Fruit fly (Drosophila melanogaster) whole organism, prepupa: ENCODE measurements around the gene spn-E.

Experiments used
- CG10631 ChIP-seq: fragments of 200-800 bp; sonication (Bioruptor generic); optimal IDR thresholded peaks from 2 replicates; lab custom pipeline; 2016; ENCODE audit warnings: missing biosample characterization, missing genetic modification characterization
- CG11762 ChIP-seq: fragments of 200-800 bp; sonication (Bioruptor generic); optimal IDR thresholded peaks from 3 replicates; lab custom pipeline; 2016; ENCODE audit warnings: missing biosample characterization, missing genetic modification characterization; ENCODE audit not compliant: insufficient read depth
- CG11902 ChIP-seq: fragments of 200-800 bp; sonication (Bioruptor generic); optimal IDR thresholded peaks from 3 replicates; lab custom pipeline; 2016; ENCODE audit warnings: missing biosample characterization, missing genetic modification characterization
- CG15336 ChIP-seq: fragments of 200-800 bp; sonication (Bioruptor generic); IDR thresholded peaks from 2 replicates; pipeline ENCODE4 v1.3.6; 2022; ENCODE audit warnings: missing biosample characterization, missing genetic modification characterization
- CG1621 ChIP-seq: fragments of 200-800 bp; sonication (Bioruptor generic); optimal IDR thresholded peaks from 3 replicates; lab custom pipeline; 2018; ENCODE audit warnings: missing biosample characterization, mild to moderate bottlenecking, missing genetic modification characterization
- CG16779 ChIP-seq: fragments of 200-800 bp; sonication (Bioruptor generic); optimal IDR thresholded peaks from 3 replicates; lab custom pipeline; 2017; ENCODE audit warnings: missing biosample characterization, mild to moderate bottlenecking, missing genetic modification characterization
- CG3032 ChIP-seq: fragments of 200-800 bp; optimal IDR thresholded peaks from 2 replicates; lab custom pipeline; 2019; ENCODE audit warnings: missing biosample characterization, mild to moderate bottlenecking, missing genetic modification characterization, moderate library complexity
- CG31627 ChIP-seq: fragments of 200-800 bp; sonication (Bioruptor generic); optimal IDR thresholded peaks from 3 replicates; lab custom pipeline; 2016; ENCODE audit warnings: missing biosample characterization, missing genetic modification characterization
- CG32006 ChIP-seq: fragments of 200-800 bp; sonication (Bioruptor generic); optimal IDR thresholded peaks from 3 replicates; lab custom pipeline; 2017; ENCODE audit warnings: missing biosample characterization, mild to moderate bottlenecking, missing genetic modification characterization
- CG3919 ChIP-seq: fragments of 200-800 bp; sonication (Bioruptor generic); optimal IDR thresholded peaks from 3 replicates; lab custom pipeline; 2016; ENCODE audit warnings: missing biosample characterization, missing genetic modification characterization
- CG4318 ChIP-seq: fragments of 200-800 bp; sonication (Bioruptor generic); optimal IDR thresholded peaks from 3 replicates; lab custom pipeline; 2017; ENCODE audit warnings: missing biosample characterization, mild to moderate bottlenecking, missing genetic modification characterization
- CG6163 ChIP-seq: fragments of 200-800 bp; sonication (Bioruptor generic); IDR thresholded peaks from 3 replicates; pipeline ENCODE4 v1.3.6; 2022; ENCODE audit warnings: missing biosample characterization, missing genetic modification characterization
- CG6808 ChIP-seq: fragments of 200-800 bp; sonication (Bioruptor generic); optimal IDR thresholded peaks from 3 replicates; lab custom pipeline; 2017; ENCODE audit warnings: missing biosample characterization, missing genetic modification characterization, mild to moderate bottlenecking, moderate library complexity, missing genetic modification reagents
- CG6854 ChIP-seq: fragments of 200-800 bp; sonication (Bioruptor generic); optimal IDR thresholded peaks from 2 replicates; lab custom pipeline; 2017; ENCODE audit warnings: missing biosample characterization, mild to moderate bottlenecking, missing genetic modification characterization
- CG8119 ChIP-seq: fragments of 200-800 bp; sonication (Bioruptor generic); IDR thresholded peaks from 3 replicates; pipeline ENCODE4 v1.3.6; 2022; ENCODE audit warnings: missing biosample characterization, missing genetic modification characterization
- CG8632 ChIP-seq: fragments of 200-800 bp; sonication (Bioruptor generic); optimal IDR thresholded peaks from 3 replicates; lab custom pipeline; 2016; ENCODE audit warnings: missing biosample characterization, missing genetic modification characterization
- Eip78C ChIP-seq: fragments of 200-800 bp; sonication (Bioruptor generic); peaks from one replicate; lab custom pipeline; 2016; ENCODE audit warnings: missing biosample characterization, missing genetic modification characterization
- Ets96B ChIP-seq: fragments of 200-800 bp; optimal IDR thresholded peaks from 2 replicates; lab custom pipeline; 2019; ENCODE audit warnings: missing biosample characterization, mild to moderate bottlenecking, missing genetic modification characterization, moderate library complexity
- Hr4 ChIP-seq: fragments of 200-800 bp; sonication (Bioruptor generic); optimal IDR thresholded peaks from 3 replicates; lab custom pipeline; 2016; ENCODE audit warnings: missing biosample characterization, missing genetic modification characterization
- Met ChIP-seq: fragments of 200-800 bp; sonication (Bioruptor generic); optimal IDR thresholded peaks from 3 replicates; lab custom pipeline; 2016; ENCODE audit warnings: missing biosample characterization, missing genetic modification characterization
- OdsH ChIP-seq: fragments of 200-800 bp; sonication (Bioruptor generic); optimal IDR thresholded peaks from 3 replicates; lab custom pipeline; 2016; ENCODE audit warnings: missing biosample characterization, missing genetic modification characterization
- Smox ChIP-seq: fragments of 200-800 bp; sonication (Bioruptor generic); optimal IDR thresholded peaks from 3 replicates; lab custom pipeline; 2016; ENCODE audit warnings: missing biosample characterization, missing genetic modification characterization
- Sox102F ChIP-seq: fragments of 200-800 bp; sonication (Bioruptor generic); optimal IDR thresholded peaks from 2 replicates; lab custom pipeline; 2016; ENCODE audit warnings: missing biosample characterization, mild to moderate bottlenecking, missing genetic modification characterization
- Sox14 ChIP-seq: fragments of 200-800 bp; sonication (Bioruptor generic); optimal IDR thresholded peaks from 3 replicates; lab custom pipeline; 2016; ENCODE audit warnings: missing biosample characterization, missing genetic modification characterization
- achi ChIP-seq: fragments of 200-800 bp; sonication (Bioruptor generic); optimal IDR thresholded peaks from 3 replicates; lab custom pipeline; 2016; ENCODE audit warnings: missing biosample characterization, missing genetic modification characterization
- acj6 ChIP-seq: fragments of 200-800 bp; sonication (Bioruptor generic); optimal IDR thresholded peaks from 3 replicates; lab custom pipeline; 2016; ENCODE audit warnings: missing biosample characterization, missing genetic modification characterization
- cyc ChIP-seq: fragments of 200-800 bp; sonication (Bioruptor generic); optimal IDR thresholded peaks from 3 replicates; lab custom pipeline; 2016; ENCODE audit warnings: missing biosample characterization, missing genetic modification characterization
- dsx ChIP-seq: fragments of 200-800 bp; optimal IDR thresholded peaks from 3 replicates; lab custom pipeline; 2019; ENCODE audit warnings: missing biosample characterization, mild to moderate bottlenecking, missing genetic modification characterization, moderate library complexity; ENCODE audit not compliant: poor library complexity, severe bottlenecking
- eg ChIP-seq: fragments of 200-800 bp; sonication (Bioruptor generic); IDR thresholded peaks from 3 replicates; pipeline ENCODE4 v1.3.6; 2022; ENCODE audit warnings: missing biosample characterization, missing genetic modification characterization
- esn ChIP-seq: fragments of 200-800 bp; sonication (Bioruptor generic); optimal IDR thresholded peaks from 2 replicates; lab custom pipeline; 2016; ENCODE audit warnings: missing biosample characterization, mild to moderate bottlenecking, missing genetic modification characterization, moderate library complexity
- fd59A ChIP-seq: fragments of 200-800 bp; sonication (Bioruptor generic); optimal IDR thresholded peaks from 2 replicates; lab custom pipeline; 2017; ENCODE audit warnings: missing biosample characterization, mild to moderate bottlenecking, missing genetic modification characterization, missing genetic modification reagents
- fkh ChIP-seq: fragments of 200-800 bp; sonication (Bioruptor generic); optimal IDR thresholded peaks from 3 replicates; lab custom pipeline; 2017; ENCODE audit warnings: missing biosample characterization, mild to moderate bottlenecking, missing genetic modification characterization, moderate library complexity
- lz ChIP-seq: fragments of 200-800 bp; sonication (Bioruptor generic); optimal IDR thresholded peaks from 3 replicates; lab custom pipeline; 2016; ENCODE audit warnings: missing biosample characterization, missing genetic modification characterization
- pdm3 ChIP-seq: fragments of 200-800 bp; sonication (Bioruptor generic); optimal IDR thresholded peaks from 3 replicates; lab custom pipeline; 2016; ENCODE audit warnings: missing biosample characterization, missing genetic modification characterization
- salr ChIP-seq, 2 experiments: fragments of 200-800 bp; sonication (Bioruptor generic); optimal IDR thresholded peaks; 3 replicates each; lab custom pipeline; 2016 to 2018; ENCODE audit warnings: missing biosample characterization in 2 of 2, missing genetic modification characterization in 2 of 2, mild to moderate bottlenecking in 1 of 2
- spab ChIP-seq: fragments of 200-800 bp; sonication (Bioruptor generic); optimal IDR thresholded peaks from 2 replicates; lab custom pipeline; 2017; ENCODE audit warnings: missing biosample characterization, mild to moderate bottlenecking, missing genetic modification characterization, missing genetic modification reagents
- ss ChIP-seq, 2 experiments: fragments of 200-800 bp; sonication (Bioruptor generic); optimal IDR thresholded peaks; 2 replicates in 1 of 2; 3 replicates in 1 of 2; lab custom pipeline; 2017 to 2018; ENCODE audit warnings: mild to moderate bottlenecking in 2 of 2, missing biosample characterization in 2 of 2, missing genetic modification characterization in 2 of 2, moderate library complexity in 1 of 2
- svp ChIP-seq: fragments of 200-800 bp; sonication (Bioruptor generic); peaks from one replicate; lab custom pipeline; 2016; ENCODE audit warnings: missing biosample characterization, missing genetic modification characterization
- topi ChIP-seq: fragments of 200-800 bp; sonication (Bioruptor generic); optimal IDR thresholded peaks from 3 replicates; lab custom pipeline; 2016; ENCODE audit warnings: missing biosample characterization, missing genetic modification characterization
- vri ChIP-seq: fragments of 200-800 bp; sonication (Bioruptor generic); optimal IDR thresholded peaks from 3 replicates; lab custom pipeline; 2016; ENCODE audit warnings: missing biosample characterization, mild to moderate bottlenecking, missing genetic modification characterization

Gene spn-E

dm6 chr3R:15792427-15792826 is 44.8 kb upstream of the spn-E start, which contains the start of gene Acyp2 (continued):
- TF ChIP-seq eg (GFP tag; lab: Robert Waterston, UW), result no peak
- peak; percentile 42 for TF ChIP-seq CG31627
- no peak for TF ChIP-seq CG8119
- no peak for TF ChIP-seq CG11762 (GFP tag; lab: Kevin White, UChicago)
- TF ChIP-seq fd59A (GFP tag; lab: Kevin White, UChicago), result no peak
- no peak for TF ChIP-seq achi (GFP tag; lab: Kevin White, UChicago)
- no peak for TF ChIP-seq CG11902

- TF ChIP-seq Eip78C, result peak; percentile 74
- peak; percentile 25 for TF ChIP-seq CG6854 (GFP tag; lab: Kevin White, UChicago)
- no peak for TF ChIP-seq CG4318 (GFP tag; lab: Kevin White, UChicago)
- no peak for TF ChIP-seq Ets96B
- peak; percentile 50 for TF ChIP-seq CG3919 (GFP tag; lab: Kevin White, UChicago)
- peak in 1 of 2 experiments; percentile 41 for TF ChIP-seq salr (GFP tag; optimal IDR thresholded peaks at IDR 0.05; lab: Kevin White, UChicago)
- peak; percentile 28; the same call in 1 of the 3 replicates for TF ChIP-seq eg (GFP tag; lab: Robert Waterston, UW)
- TF ChIP-seq achi (GFP tag; lab: Kevin White, UChicago), result peak; percentile 13
- peak; percentile 27 for TF ChIP-seq Smox (GFP tag; lab: Kevin White, UChicago)
- TF ChIP-seq vri, result peak; percentile 31
- peak in 1 of 2 experiments; percentile 49 for TF ChIP-seq ss (GFP tag; optimal IDR thresholded peaks at IDR 0.05; lab: Kevin White, UChicago)
- 0 out of 2 replicates have a peak, but pooled peaks have one; percentile 14 for TF ChIP-seq CG15336 (GFP tag; lab: Robert Waterston, UW)
- TF ChIP-seq acj6, result peak; percentile 46
- peak; percentile 20 for TF ChIP-seq esn (GFP tag; lab: Kevin White, UChicago)
- TF ChIP-seq fkh (GFP tag; lab: Kevin White, UChicago), result no peak
- peak; percentile 69 for TF ChIP-seq CG1621
- TF ChIP-seq Hr4, result no peak
- peak; percentile 24 for TF ChIP-seq cyc
- no peak for TF ChIP-seq topi (GFP tag; lab: Kevin White, UChicago)
- TF ChIP-seq Sox14 (GFP tag; lab: Kevin White, UChicago), result peak; percentile 60
- TF ChIP-seq OdsH (GFP tag; lab: Kevin White, UChicago), result peak; percentile 42
- TF ChIP-seq lz (GFP tag; lab: Kevin White, UChicago), result peak; percentile 15
- TF ChIP-seq CG3032 (tag; lab: Kevin White, UChicago), result peak; percentile 43
- peak; percentile 45 for TF ChIP-seq pdm3
- peak; percentile 29 for TF ChIP-seq CG16779
- TF ChIP-seq CG10631 (GFP tag; lab: Kevin White, UChicago), result no peak
- peak; percentile 37 for TF ChIP-seq Met (GFP tag; lab: Kevin White, UChicago)
- TF ChIP-seq CG31627, result peak; percentile 9
- peak; percentile 43 for TF ChIP-seq CG6808 (GFP tag; lab: Kevin White, UChicago)
- TF ChIP-seq CG8119, result 0 out of 3 replicates have a peak, but pooled peaks have one; percentile 30
- TF ChIP-seq spab (GFP tag; lab: Kevin White, UChicago), result peak; percentile 3
- TF ChIP-seq dsx (GFP tag; lab: Kevin White, UChicago), result peak; percentile 48
- TF ChIP-seq CG6163, result peak; percentile 51; the same call in 1 of the 3 replicates
- TF ChIP-seq Sox102F (GFP tag; lab: Kevin White, UChicago), result peak; percentile 23
- TF ChIP-seq CG8632 (GFP tag; lab: Kevin White, UChicago), result no peak
- TF ChIP-seq CG32006, result no peak
- TF ChIP-seq svp (GFP tag; lab: Kevin White, UChicago), result peak; percentile 60
Measured at dm6 chr3R:15793372-15793802, 43.8 kb upstream of the spn-E start, which contains the start of gene nsl1. Gene nsl1 (plus strand): TSS chr3R:15793782.
